Worm (Caenorhabditis elegans): ENCODE measurements around the gene nhr-291.

- TF ChIP-seq nhr-28 (tag; optimal IDR thresholded peaks at IDR 0.05), result no peak
- TF ChIP-seq tbx-8 (GFP tag; optimal IDR thresholded peaks at IDR 0.05), result no peak
- TF ChIP-seq nhr-237 (tag; optimal IDR thresholded peaks at IDR 0.05), result no peak
- no peak for TF ChIP-seq lin-32 (GFP tag; optimal IDR thresholded peaks at IDR 0.05)
- no peak for TF ChIP-seq elt-1 (tag; optimal IDR thresholded peaks at IDR 0.05; ENCODE audit: borderline replicate concordance, insufficient read depth)
- no peak for TF ChIP-seq lin-13 (tag; optimal IDR thresholded peaks at IDR 0.05)
- TF ChIP-seq nhr-76 (tag; optimal IDR thresholded peaks at IDR 0.05), result no peak
Observed at ce11 chrV:15369707-15370106, 50.9 kb downstream of the nhr-291 start, which contains the start of gene nhr-269.
